Worm (Caenorhabditis elegans) whole organism, L3 larva: Measurements from ENCODE around the gene lron-10.

Experiments
- R02D3.7 ChIP-seq: fragments of 150-350 bp; optimal IDR thresholded peaks from 2 replicates; lab custom pipeline; 2014; ENCODE audit warnings: missing biosample characterization, missing genetic modification characterization
- ceh-28 ChIP-seq: fragments of 150-350 bp; optimal IDR thresholded peaks from 2 replicates; lab custom pipeline; 2014; ENCODE audit warnings: missing biosample characterization, missing genetic modification reagents, missing genetic modification characterization
- egl-5 ChIP-seq: fragments of 150-350 bp; optimal IDR thresholded peaks from 2 replicates; lab custom pipeline; 2017; ENCODE audit warnings: missing biosample characterization, missing genetic modification reagents, missing genetic modification characterization, inconsistent platforms
- lsy-12 ChIP-seq: sonication (generic microtip); optimal IDR thresholded peaks from 2 replicates; lab custom pipeline; 2016; ENCODE audit warnings: mild to moderate bottlenecking, missing genetic modification characterization, missing compliant biosample characterization
- nfya-1 ChIP-seq: sonication (generic microtip); optimal IDR thresholded peaks from 2 replicates; lab custom pipeline; 2017; ENCODE audit warnings: missing genetic modification characterization, mild to moderate bottlenecking, missing compliant biosample characterization, antibody characterized with exemption, moderate library complexity; ENCODE audit not compliant: insufficient read depth
- nhr-11 ChIP-seq: fragments of 150-350 bp; optimal IDR thresholded peaks from 2 replicates; lab custom pipeline; 2014; ENCODE audit warnings: missing biosample characterization, missing genetic modification characterization
- sea-2 ChIP-seq: fragments of 150-350 bp; sonication (generic microtip); optimal IDR thresholded peaks from 4 replicates; lab custom pipeline; 2014; ENCODE audit warnings: missing biosample characterization, missing genetic modification reagents, missing genetic modification characterization
- skn-1 ChIP-seq: fragments of 150-350 bp; optimal IDR thresholded peaks from 2 replicates; lab custom pipeline; 2014; ENCODE audit warnings: missing biosample characterization, missing genetic modification characterization
- unc-62 ChIP-seq: fragments of 150-350 bp; sonication (generic microtip); optimal IDR thresholded peaks from 4 replicates; lab custom pipeline; 2014; ENCODE audit warnings: missing biosample characterization, missing genetic modification reagents, missing genetic modification characterization

- TF ChIP-seq nfya-1 (tag; lab: Kevin White, UChicago) (no peak), unc-62 (GFP tag; lab: Kevin White, UChicago) (no peak), R02D3.7 (no peak), sea-2 (GFP tag; lab: Kevin White, UChicago) (no peak), egl-5 (no peak), ceh-28 (no peak), skn-1 (tag; lab: Kevin White, UChicago) (no peak), lsy-12 (tag; lab: Kevin White, UChicago) (no peak), nhr-11 (tag; lab: Kevin White, UChicago) (no peak)
Observed at ce11 chrIII:10600138-10600626, 21.0 kb downstream of the lron-10 start, which contains the start of gene epg-6.
